Worm (Caenorhabditis elegans): ENCODE measurements around the gene C16E9.2.

The C16E9.2 gene

ce11 chrX:6935430-6935829 lies at the start of gene C16E9.2:
Gene C16E9.2, plus strand, starts transcription at chrX:6935730.
- TF ChIP-seq sox-4 (tag; optimal IDR thresholded peaks at IDR 0.05): no peak
- no peak for TF ChIP-seq nhr-19 (GFP tag; conservative IDR thresholded peaks at IDR 0.05)
- no peak for TF ChIP-seq ceh-90 (tag; optimal IDR thresholded peaks at IDR 0.05)
- no peak for TF ChIP-seq mef-2 (tag; optimal IDR thresholded peaks at IDR 0.05)
- no peak for TF ChIP-seq hlh-17 (GFP tag; optimal IDR thresholded peaks at IDR 0.05; ENCODE audit: borderline replicate concordance)
- TF ChIP-seq nhr-71 (tag; optimal IDR thresholded peaks at IDR 0.05): no peak
- TF ChIP-seq tbx-2 (tag; optimal IDR thresholded peaks at IDR 0.05): no peak
- no peak for TF ChIP-seq rnt-1 (tag; optimal IDR thresholded peaks at IDR 0.05)
- TF ChIP-seq irx-1 (tag; optimal IDR thresholded peaks at IDR 0.05): no peak

DNA sequence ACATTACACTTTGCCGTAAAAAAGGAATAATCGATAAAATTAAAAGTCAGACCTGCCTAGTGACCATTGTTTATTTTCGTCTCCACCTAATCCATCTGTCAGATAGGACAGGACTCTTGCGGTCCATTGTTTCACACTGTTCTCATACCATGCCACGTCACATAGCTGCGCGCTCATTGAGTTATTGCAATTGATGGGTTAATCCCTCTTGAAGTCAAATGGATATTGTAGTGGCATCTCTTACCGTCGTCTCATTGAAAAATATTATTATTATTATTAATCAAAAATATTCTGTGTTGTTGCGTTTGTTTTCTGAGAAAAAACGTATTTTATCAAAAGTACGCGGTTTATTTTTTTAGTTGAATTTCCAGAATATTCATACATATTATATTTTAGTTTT lies 47.3 kb upstream of the C16E9.2 start:
- TF ChIP-seq ama-1 (optimal IDR thresholded peaks at IDR 0.05) (no peak), zag-1 (tag; optimal IDR thresholded peaks at IDR 0.05) (no peak), unc-62 (GFP tag; optimal IDR thresholded peaks at IDR 0.05) (no peak), isw-1 (GFP tag; IDR thresholded peaks at IDR 0.05) (no peak), fos-1 (tag; optimal IDR thresholded peaks at IDR 0.05) (no peak), alr-1 (tag; optimal IDR thresholded peaks at IDR 0.05; ENCODE audit: borderline replicate concordance) (no peak), C04F5.9 (tag; optimal IDR thresholded peaks at IDR 0.05) (no peak), egl-27 (tag; optimal IDR thresholded peaks at IDR 0.05) (no peak), tlp-1 (tag; optimal IDR thresholded peaks at IDR 0.05) (no peak), pax-3 (tag; optimal IDR thresholded peaks at IDR 0.05) (no peak)

DNA sequence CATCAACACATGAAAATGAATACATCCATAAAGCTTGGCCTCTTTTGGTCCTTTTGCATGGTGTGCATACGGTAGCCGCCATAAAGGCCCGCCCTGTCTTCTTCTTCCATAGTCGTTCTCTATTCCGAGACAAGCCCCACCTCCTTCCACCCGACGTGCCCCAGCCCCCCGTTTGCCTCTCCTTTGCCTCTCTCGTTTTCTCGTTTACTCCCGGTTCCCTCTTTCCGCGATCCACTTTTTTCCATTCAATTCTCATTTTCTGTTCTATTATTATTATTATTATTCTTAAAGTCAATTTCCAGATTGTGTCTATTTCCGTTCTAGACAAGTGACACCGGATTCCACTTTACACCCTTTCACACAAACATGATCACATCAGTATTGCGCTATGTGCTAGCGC lies 46.2 kb upstream of the C16E9.2 start, which contains the start of gene unc-6:
TSS of gene unc-6 (plus strand) at position 301 of the 400 bp plus-strand sequence.
- TF ChIP-seq aly-2 (tag; optimal IDR thresholded peaks at IDR 0.05): no peak
- no peak for TF ChIP-seq lir-3 (tag; optimal IDR thresholded peaks at IDR 0.05; ENCODE audit: poor library complexity)
- TF ChIP-seq fos-1 (tag; optimal IDR thresholded peaks at IDR 0.05): no peak
- no peak for TF ChIP-seq nhr-47 (tag; optimal IDR thresholded peaks at IDR 0.05)
- no peak for TF ChIP-seq snpc-4 (tag; optimal IDR thresholded peaks at IDR 0.05)
- TF ChIP-seq mdl-1 (tag; optimal IDR thresholded peaks at IDR 0.05): no peak
- no peak for TF ChIP-seq F16B12.6 (tag; optimal IDR thresholded peaks at IDR 0.05)
- TF ChIP-seq dsc-1 (tag; optimal IDR thresholded peaks at IDR 0.05): no peak
- TF ChIP-seq mef-2 (tag; optimal IDR thresholded peaks at IDR 0.05): no peak
- no peak for TF ChIP-seq nhr-237 (tag; optimal IDR thresholded peaks at IDR 0.05)
- TF ChIP-seq efl-1 (optimal IDR thresholded peaks at IDR 0.05): no peak
- TF ChIP-seq efl-1 (GFP tag; optimal IDR thresholded peaks at IDR 0.05 in 1 of 2): no peak
- TF ChIP-seq lin-15B (tag; optimal IDR thresholded peaks at IDR 0.05): no peak
- TF ChIP-seq blmp-1 (tag; optimal IDR thresholded peaks at IDR 0.05): no peak
- TF ChIP-seq nhr-76 (tag; optimal IDR thresholded peaks at IDR 0.05): no peak
- TF ChIP-seq sptf-1 (tag; optimal IDR thresholded peaks at IDR 0.05): no peak
- no peak for TF ChIP-seq dpl-1 (GFP tag; optimal IDR thresholded peaks at IDR 0.05)
- no peak for TF ChIP-seq mab-9 (GFP tag; IDR thresholded peaks at IDR 0.05)

DNA sequence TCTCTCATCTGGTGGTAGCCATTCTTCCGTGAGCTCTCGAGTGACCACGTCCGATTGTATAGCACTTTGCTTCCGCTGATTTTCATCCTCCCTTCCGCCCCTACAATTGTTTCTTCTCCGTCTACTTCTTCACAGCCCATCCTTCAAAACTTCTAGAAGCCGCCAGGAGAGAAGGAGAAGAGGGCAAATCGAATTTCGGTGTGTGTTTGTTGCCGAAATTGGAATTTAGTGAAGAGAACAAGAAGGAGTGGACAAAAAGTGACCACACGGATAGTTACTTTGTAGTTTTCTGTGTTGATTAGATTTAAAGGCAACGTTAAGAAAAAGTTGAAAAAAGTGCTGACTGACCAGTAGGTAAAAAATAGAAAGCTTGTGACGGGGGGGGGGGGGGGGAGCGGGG lies 42.5 kb upstream of the C16E9.2 start:
- TF ChIP-seq fkh-10 (GFP tag; optimal IDR thresholded peaks at IDR 0.05) (peak; percentile 5), mab-9 (GFP tag; IDR thresholded peaks at IDR 0.05) (no peak), lin-14 (GFP tag; optimal IDR thresholded peaks at IDR 0.05) (peak; percentile 55), C04F5.9 (tag; optimal IDR thresholded peaks at IDR 0.05) (no peak)

ce11 chrX:6894104-6894503 lies 41.4 kb upstream of the C16E9.2 start:
- TF ChIP-seq elt-2 (tag; optimal IDR thresholded peaks at IDR 0.05) (no peak), pqm-1 (tag; optimal IDR thresholded peaks at IDR 0.05) (no peak), nhr-71 (tag; optimal IDR thresholded peaks at IDR 0.05) (peak; percentile 45), lsy-2 (tag; optimal IDR thresholded peaks at IDR 0.05) (peak in 1 of 2 experiments; percentile 48), lin-15B (tag; optimal IDR thresholded peaks at IDR 0.05) (no peak), rnt-1 (tag; optimal IDR thresholded peaks at IDR 0.05) (peak; percentile 42), lin-14 (GFP tag; optimal IDR thresholded peaks at IDR 0.05) (peak; percentile 69), efl-1 (optimal IDR thresholded peaks at IDR 0.05) (no peak), efl-1 (GFP tag; optimal IDR thresholded peaks at IDR 0.05 in 1 of 2) (peak in 1 of 2 experiments; percentile 28), blmp-1 (tag; optimal IDR thresholded peaks at IDR 0.05) (peak; percentile 12)
